Worm (Caenorhabditis elegans) whole organism, L2 larva: ENCODE results near the gene F01D5.8.

Experiments
- C34F6.9 ChIP-seq: fragments of 150-350 bp; optimal IDR thresholded peaks from 2 replicates; lab custom pipeline; 2014; ENCODE audit warnings: missing biosample characterization, missing genetic modification characterization
- F13H6.1 ChIP-seq: sonication (generic microtip); optimal IDR thresholded peaks from 2 replicates; lab custom pipeline; 2016; ENCODE audit warnings: missing genetic modification characterization, missing compliant biosample characterization
- R02D3.7 ChIP-seq: fragments of 150-350 bp; optimal IDR thresholded peaks from 2 replicates; lab custom pipeline; 2014; ENCODE audit warnings: missing biosample characterization, missing genetic modification characterization
- Y55F3AM.14 ChIP-seq: fragments of 200-800 bp; sonication (Bioruptor generic); optimal IDR thresholded peaks from 2 replicates; lab custom pipeline; 2018; ENCODE audit warnings: mild to moderate bottlenecking, missing genetic modification characterization, missing compliant biosample characterization
- ZK546.5 ChIP-seq: sonication (generic microtip); optimal IDR thresholded peaks from 2 replicates; lab custom pipeline; 2017; ENCODE audit warnings: missing biosample characterization, missing genetic modification characterization
- alr-1 ChIP-seq: fragments of 150-350 bp; optimal IDR thresholded peaks from 2 replicates; lab custom pipeline; 2014; ENCODE audit warnings: missing biosample characterization, missing genetic modification characterization
- aly-2 ChIP-seq: fragments of 150-350 bp; optimal IDR thresholded peaks from 2 replicates; lab custom pipeline; 2014; ENCODE audit warnings: missing biosample characterization, missing genetic modification characterization
- ama-1 ChIP-seq: fragments of 150-350 bp; optimal IDR thresholded peaks from 2 replicates; lab custom pipeline; 2018; ENCODE audit warnings: inconsistent platforms
- blmp-1 ChIP-seq: sonication (generic microtip); optimal IDR thresholded peaks from 2 replicates; lab custom pipeline; 2017; ENCODE audit warnings: missing genetic modification characterization, mild to moderate bottlenecking, missing compliant biosample characterization, antibody characterized with exemption, moderate library complexity; ENCODE audit not compliant: insufficient read depth
- ceh-16 ChIP-seq: fragments of 150-350 bp; optimal IDR thresholded peaks from 2 replicates; lab custom pipeline; 2014; ENCODE audit warnings: missing biosample characterization, missing genetic modification characterization
- ceh-82 ChIP-seq: fragments of 150-350 bp; optimal IDR thresholded peaks from 2 replicates; lab custom pipeline; 2014; ENCODE audit warnings: missing biosample characterization, missing genetic modification characterization
- crh-2 ChIP-seq: sonication (generic microtip); optimal IDR thresholded peaks from 2 replicates; lab custom pipeline; 2017; ENCODE audit warnings: missing biosample characterization, missing genetic modification characterization
- dmd-4 ChIP-seq: sonication (generic microtip); optimal IDR thresholded peaks from 2 replicates; lab custom pipeline; 2017; ENCODE audit warnings: missing biosample characterization, missing genetic modification characterization
- egl-27 ChIP-seq: sonication (generic microtip); optimal IDR thresholded peaks from 3 replicates; lab custom pipeline; 2017; ENCODE audit warnings: missing biosample characterization, missing genetic modification reagents, missing genetic modification characterization
- elt-1 ChIP-seq: fragments of 150-350 bp; optimal IDR thresholded peaks from 2 replicates; lab custom pipeline; 2014; ENCODE audit warnings: missing biosample characterization, missing genetic modification characterization
- elt-3 ChIP-seq: sonication (generic microtip); optimal IDR thresholded peaks from 2 replicates; lab custom pipeline; 2017; ENCODE audit warnings: missing biosample characterization, missing genetic modification characterization
- fos-1 ChIP-seq: fragments of 150-350 bp; optimal IDR thresholded peaks from 2 replicates; lab custom pipeline; 2014; ENCODE audit warnings: missing biosample characterization, missing genetic modification characterization
- gmeb-1 ChIP-seq: fragments of 150-350 bp; optimal IDR thresholded peaks from 2 replicates; lab custom pipeline; 2014; ENCODE audit warnings: missing biosample characterization, missing genetic modification characterization
- lin-11 ChIP-seq: fragments of 150-350 bp; sonication (generic microtip); optimal IDR thresholded peaks from 2 replicates; lab custom pipeline; 2014; ENCODE audit warnings: missing biosample characterization, missing genetic modification characterization, inconsistent platforms, mixed read lengths
- lin-13 ChIP-seq: fragments of 150-350 bp; optimal IDR thresholded peaks from 2 replicates; lab custom pipeline; 2014; ENCODE audit warnings: missing biosample characterization, missing genetic modification reagents, missing genetic modification characterization
- lin-39 ChIP-seq: fragments of 150-350 bp; optimal IDR thresholded peaks from 2 replicates; lab custom pipeline; 2014; ENCODE audit warnings: missing biosample characterization, missing genetic modification reagents, missing genetic modification characterization
- lsy-2 ChIP-seq, 2 experiments: fragments of 150-350 bp in 1 of 2; sonication (generic microtip) in 1 of 2; optimal IDR thresholded peaks; 2 replicates each; lab custom pipeline; 2014 to 2017; ENCODE audit warnings: missing biosample characterization in 2 of 2, missing genetic modification characterization in 2 of 2
- mab-5 ChIP-seq: fragments of 150-350 bp; optimal IDR thresholded peaks from 2 replicates; lab custom pipeline; 2014; ENCODE audit warnings: missing biosample characterization, missing genetic modification characterization
- mbf-1 ChIP-seq: sonication (generic microtip); optimal IDR thresholded peaks from 2 replicates; lab custom pipeline; 2017; ENCODE audit warnings: missing biosample characterization, missing genetic modification characterization
- mdl-1 ChIP-seq, 2 experiments: fragments of 150-350 bp in 1 of 2; sonication (generic microtip) in 1 of 2; optimal IDR thresholded peaks; 2 replicates each; lab custom pipeline; 2017; ENCODE audit warnings: missing biosample characterization in 2 of 2, missing genetic modification characterization in 2 of 2
- nhr-10 ChIP-seq: sonication (generic microtip); optimal IDR thresholded peaks from 2 replicates; lab custom pipeline; 2017; ENCODE audit warnings: missing biosample characterization, missing genetic modification characterization
- nhr-11 ChIP-seq: fragments of 150-350 bp; optimal IDR thresholded peaks from 2 replicates; lab custom pipeline; 2014; ENCODE audit warnings: missing biosample characterization, missing genetic modification characterization
- nhr-12 ChIP-seq: fragments of 150-350 bp; optimal IDR thresholded peaks from 2 replicates; lab custom pipeline; 2014; ENCODE audit warnings: missing biosample characterization, missing genetic modification characterization
- nhr-129 ChIP-seq: fragments of 150-350 bp; optimal IDR thresholded peaks from 2 replicates; lab custom pipeline; 2014; ENCODE audit warnings: missing biosample characterization, missing genetic modification characterization
- nhr-21 ChIP-seq: fragments of 150-350 bp; optimal IDR thresholded peaks from 2 replicates; lab custom pipeline; 2014; ENCODE audit warnings: missing biosample characterization, missing genetic modification characterization
- nhr-23 ChIP-seq: fragments of 150-350 bp; optimal IDR thresholded peaks from 2 replicates; lab custom pipeline; 2014; ENCODE audit warnings: missing biosample characterization, missing genetic modification reagents, missing genetic modification characterization
- nhr-237 ChIP-seq: fragments of 150-350 bp; optimal IDR thresholded peaks from 2 replicates; lab custom pipeline; 2014; ENCODE audit warnings: missing biosample characterization, missing genetic modification characterization
- nhr-25 ChIP-seq: fragments of 150-350 bp; sonication (generic microtip); optimal IDR thresholded peaks from 3 replicates; lab custom pipeline; 2014; ENCODE audit warnings: missing biosample characterization, missing genetic modification characterization
- nhr-6 ChIP-seq: fragments of 150-350 bp; optimal IDR thresholded peaks from 2 replicates; lab custom pipeline; 2014; ENCODE audit warnings: missing biosample characterization, missing genetic modification characterization
- nhr-77 ChIP-seq: fragments of 150-350 bp; optimal IDR thresholded peaks from 2 replicates; lab custom pipeline; 2014; ENCODE audit warnings: missing biosample characterization, missing genetic modification characterization
- peb-1 ChIP-seq: fragments of 150-350 bp; optimal IDR thresholded peaks from 2 replicates; lab custom pipeline; 2014; ENCODE audit warnings: missing biosample characterization, missing genetic modification characterization
- sem-4 ChIP-seq: fragments of 150-350 bp; optimal IDR thresholded peaks from 2 replicates; lab custom pipeline; 2014; ENCODE audit warnings: missing biosample characterization, missing genetic modification reagents, missing genetic modification characterization
- skn-1 ChIP-seq: sonication (generic microtip); optimal IDR thresholded peaks from 2 replicates; lab custom pipeline; 2017; ENCODE audit warnings: missing biosample characterization, missing genetic modification characterization
- sma-3 ChIP-seq: sonication (generic microtip); optimal IDR thresholded peaks from 2 replicates; lab custom pipeline; 2016; ENCODE audit warnings: missing genetic modification reagents, missing genetic modification characterization, missing compliant biosample characterization
- sma-9 ChIP-seq, 2 experiments: fragments of 150-350 bp in 1 of 2; sonication (generic microtip) in 1 of 2; optimal IDR thresholded peaks; 2 replicates each; lab custom pipeline; 2014 to 2016; ENCODE audit warnings: missing genetic modification characterization in 2 of 2, mild to moderate bottlenecking in 1 of 2, missing biosample characterization in 1 of 2, missing compliant biosample characterization in 1 of 2, missing genetic modification reagents in 1 of 2, moderate library complexity in 1 of 2
- snpc-4 ChIP-seq: fragments of 150-350 bp; optimal IDR thresholded peaks from 2 replicates; lab custom pipeline; 2014; ENCODE audit warnings: missing biosample characterization, missing genetic modification characterization
- unc-39 ChIP-seq: fragments of 150-350 bp; optimal IDR thresholded peaks from 2 replicates; lab custom pipeline; 2014; ENCODE audit warnings: missing biosample characterization, missing genetic modification characterization
- unc-55 ChIP-seq: fragments of 150-350 bp; sonication (generic microtip); optimal IDR thresholded peaks from 3 replicates; lab custom pipeline; 2014; ENCODE audit warnings: missing biosample characterization, missing genetic modification reagents, missing genetic modification characterization
- unc-62 ChIP-seq: fragments of 150-350 bp; optimal IDR thresholded peaks from 2 replicates; lab custom pipeline; 2014; ENCODE audit warnings: missing biosample characterization, missing genetic modification reagents, missing genetic modification characterization
- zag-1 ChIP-seq: fragments of 150-350 bp; optimal IDR thresholded peaks from 2 replicates; lab custom pipeline; 2014; ENCODE audit warnings: missing biosample characterization, missing genetic modification characterization
- ztf-1 ChIP-seq: fragments of 200-800 bp; sonication (Bioruptor generic); conservative IDR thresholded peaks from 2 replicates; pipeline ENCODE4 v1.3.6; 2022; ENCODE audit warnings: missing genetic modification characterization, missing compliant biosample characterization
- ztf-11 ChIP-seq: sonication (generic microtip); optimal IDR thresholded peaks from 2 replicates; lab custom pipeline; 2017; ENCODE audit warnings: missing biosample characterization, missing genetic modification characterization
- ztf-4 ChIP-seq: fragments of 150-350 bp; optimal IDR thresholded peaks from 2 replicates; lab custom pipeline; 2014; ENCODE audit warnings: missing biosample characterization, missing genetic modification characterization

F01D5.8 gene

DNA sequence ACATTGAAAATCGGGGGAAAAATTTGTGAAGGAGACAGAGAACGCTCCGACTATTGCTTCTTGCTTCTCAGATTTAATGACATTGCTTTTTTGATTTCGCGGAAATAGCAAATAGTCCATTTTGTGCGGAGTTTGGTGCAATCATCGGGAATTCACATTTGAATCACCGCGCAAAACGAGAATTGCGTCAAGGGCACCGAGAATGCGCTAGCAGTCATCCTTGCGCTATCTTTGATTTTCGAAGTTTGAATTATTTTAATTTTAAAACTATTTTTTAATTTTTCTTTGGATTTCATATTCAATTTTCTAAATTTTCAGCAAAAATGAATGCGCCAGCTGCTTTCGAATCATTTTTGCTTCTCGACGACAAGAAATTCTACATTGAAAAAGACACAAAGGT, 49.3 kb downstream of the F01D5.8 start, which contains the start of gene rpb-11:
Gene rpb-11 (plus strand): TSS at position 319 of the 400 bp plus-strand sequence.
- TF ChIP-seq fos-1 (tag; lab: Kevin White, UChicago) (peak; percentile 68), nhr-23 (tag; lab: Kevin White, UChicago) (no peak), blmp-1 (tag; lab: Kevin White, UChicago) (peak; percentile 57), peb-1 (tag; lab: Kevin White, UChicago) (no peak), aly-2 (tag; lab: Kevin White, UChicago) (no peak), elt-1 (tag; lab: Kevin White, UChicago) (no peak), Y55F3AM.14 (GFP tag; lab: Kevin White, UChicago) (no peak), dmd-4 (tag; lab: Kevin White, UChicago) (peak; percentile 28), ztf-4 (tag; lab: Kevin White, UChicago) (peak; percentile 74), nhr-77 (tag; lab: Kevin White, UChicago) (peak; percentile 91), nhr-11 (no peak), ceh-16 (tag; lab: Kevin White, UChicago) (peak; percentile 85), nhr-10 (tag; lab: Kevin White, UChicago) (peak; percentile 78), ztf-11 (tag; lab: Kevin White, UChicago) (no peak), lin-39 (peak; percentile 38), C34F6.9 (peak; percentile 96), mab-5 (tag; lab: Kevin White, UChicago) (peak; percentile 94), lin-11 (tag; lab: Kevin White, UChicago) (peak; percentile 82), unc-62 (no peak), ceh-82 (peak; percentile 67), gmeb-1 (peak; percentile 100), unc-39 (tag; lab: Kevin White, UChicago) (no peak), elt-3 (tag; lab: Kevin White, UChicago) (no peak), lsy-2 (tag; optimal IDR thresholded peaks at IDR 0.05; lab: Kevin White, UChicago) (peak; percentile 93 to 96), ztf-1 (GFP tag; lab: Robert Waterston, UW) (no peak), sem-4 (tag; lab: Kevin White, UChicago) (peak; percentile 92), nhr-129 (peak; percentile 82), alr-1 (no peak), snpc-4 (tag; lab: Kevin White, UChicago) (peak; percentile 90), F13H6.1 (tag; lab: Kevin White, UChicago) (peak; percentile 93), nhr-12 (tag; lab: Kevin White, UChicago) (peak; percentile 39), egl-27 (tag; lab: Kevin White, UChicago) (peak; percentile 84), zag-1 (tag; lab: Kevin White, UChicago) (peak; percentile 13), nhr-25 (peak; percentile 96), unc-55 (GFP tag; lab: Kevin White, UChicago) (peak; percentile 97), nhr-21 (peak; percentile 92), lin-13 (GFP tag; lab: Kevin White, UChicago) (peak; percentile 96), nhr-6 (peak; percentile 91), sma-3 (GFP tag; lab: Kevin White, UChicago) (peak; percentile 95), skn-1 (no peak), ama-1 (lab: Kevin White, UChicago) (peak; percentile 59), ZK546.5 (tag; lab: Kevin White, UChicago) (peak; percentile 56), sma-9 (GFP tag; optimal IDR thresholded peaks at IDR 0.05; lab: Kevin White, UChicago) (peak; percentile 97), sma-9 (tag; optimal IDR thresholded peaks at IDR 0.05; lab: Kevin White, UChicago) (no peak), mdl-1 (tag; optimal IDR thresholded peaks at IDR 0.05; lab: Kevin White, UChicago) (peak in 1 of 2 experiments; percentile 43), R02D3.7 (tag; lab: Kevin White, UChicago) (peak; percentile 60), mbf-1 (no peak), crh-2 (tag; lab: Kevin White, UChicago) (peak; percentile 91), nhr-237 (tag; lab: Kevin White, UChicago) (peak; percentile 74)
